Fruit fly (Drosophila melanogaster) whole organism, prepupa: Measurements from ENCODE around the gene CG45544.

Experiments
- CG15336 ChIP-seq: fragments of 200-800 bp; sonication (Bioruptor generic); IDR thresholded peaks from 2 replicates; pipeline ENCODE4 v1.3.6; 2022; ENCODE audit warnings: missing biosample characterization, missing genetic modification characterization
- CG31627 ChIP-seq: fragments of 200-800 bp; sonication (Bioruptor generic); optimal IDR thresholded peaks from 3 replicates; lab custom pipeline; 2016; ENCODE audit warnings: missing biosample characterization, missing genetic modification characterization
- CG6276 ChIP-seq: fragments of 200-800 bp; sonication (Bioruptor generic); optimal IDR thresholded peaks from 2 replicates; lab custom pipeline; 2017; ENCODE audit warnings: missing biosample characterization, mild to moderate bottlenecking, missing genetic modification characterization
- CG6792 ChIP-seq: fragments of 200-800 bp; sonication (Bioruptor generic); optimal IDR thresholded peaks from 3 replicates; lab custom pipeline; 2016; ENCODE audit warnings: missing biosample characterization, missing genetic modification characterization
- CG6854 ChIP-seq: fragments of 200-800 bp; sonication (Bioruptor generic); optimal IDR thresholded peaks from 2 replicates; lab custom pipeline; 2017; ENCODE audit warnings: missing biosample characterization, mild to moderate bottlenecking, missing genetic modification characterization
- Eip78C ChIP-seq: fragments of 200-800 bp; sonication (Bioruptor generic); peaks from one replicate; lab custom pipeline; 2016; ENCODE audit warnings: missing biosample characterization, missing genetic modification characterization
- OdsH ChIP-seq: fragments of 200-800 bp; sonication (Bioruptor generic); optimal IDR thresholded peaks from 3 replicates; lab custom pipeline; 2016; ENCODE audit warnings: missing biosample characterization, missing genetic modification characterization
- Sox14 ChIP-seq: fragments of 200-800 bp; sonication (Bioruptor generic); optimal IDR thresholded peaks from 3 replicates; lab custom pipeline; 2016; ENCODE audit warnings: missing biosample characterization, missing genetic modification characterization
- achi ChIP-seq: fragments of 200-800 bp; sonication (Bioruptor generic); optimal IDR thresholded peaks from 3 replicates; lab custom pipeline; 2016; ENCODE audit warnings: missing biosample characterization, missing genetic modification characterization
- dac ChIP-seq: fragments of 200-800 bp; sonication (Bioruptor generic); optimal IDR thresholded peaks from 2 replicates; lab custom pipeline; 2017; ENCODE audit warnings: missing biosample characterization, mild to moderate bottlenecking, missing genetic modification characterization
- lz ChIP-seq: fragments of 200-800 bp; sonication (Bioruptor generic); optimal IDR thresholded peaks from 3 replicates; lab custom pipeline; 2016; ENCODE audit warnings: missing biosample characterization, missing genetic modification characterization
- topi ChIP-seq: fragments of 200-800 bp; sonication (Bioruptor generic); optimal IDR thresholded peaks from 3 replicates; lab custom pipeline; 2016; ENCODE audit warnings: missing biosample characterization, missing genetic modification characterization

DNA sequence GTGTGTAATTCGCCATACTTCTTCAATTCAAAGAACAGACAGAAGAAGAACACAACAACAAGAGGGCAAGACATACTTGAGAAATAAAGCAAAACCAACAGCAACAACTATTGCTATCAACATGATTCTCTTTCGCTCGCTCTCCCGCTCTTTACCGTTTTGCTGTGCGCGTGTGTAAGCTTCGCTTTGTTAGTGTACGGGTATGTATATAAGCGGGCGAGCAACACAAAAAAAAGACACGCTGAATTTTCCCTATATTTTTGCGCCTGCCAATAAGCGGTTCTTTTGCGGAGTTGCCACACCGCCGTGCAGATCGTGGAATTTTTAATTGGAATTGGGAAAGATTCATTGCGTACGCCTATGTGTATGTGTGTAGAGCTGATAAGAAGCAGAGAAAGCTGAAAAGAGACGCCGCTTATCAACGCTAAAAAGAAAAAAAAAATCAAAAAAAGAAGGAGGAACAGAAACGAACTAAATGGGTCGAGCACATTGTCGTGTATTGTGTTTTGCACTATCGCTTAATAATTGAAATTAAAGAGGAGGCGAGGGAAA is 41.2 kb upstream of the CG45544 start:
- TF ChIP-seq achi (GFP tag; lab: Kevin White, UChicago): peak; percentile 33
- peak; percentile 38 for TF ChIP-seq CG6276 (GFP tag; lab: Kevin White, UChicago)
- no peak for TF ChIP-seq CG6854
- TF ChIP-seq Sox14 (GFP tag; lab: Kevin White, UChicago): no peak
- peak; percentile 25 for TF ChIP-seq topi
- no peak; the same call in 1 of the 2 replicates for TF ChIP-seq CG15336 (GFP tag; lab: Robert Waterston, UW)
- no peak for TF ChIP-seq OdsH (GFP tag; lab: Kevin White, UChicago)
- TF ChIP-seq CG6792 (GFP tag; lab: Kevin White, UChicago): no peak
- TF ChIP-seq Eip78C (GFP tag; lab: Kevin White, UChicago): peak; percentile 62
- peak; percentile 23 for TF ChIP-seq lz (GFP tag; lab: Kevin White, UChicago)
- TF ChIP-seq CG31627 (GFP tag; lab: Kevin White, UChicago): no peak
- no peak for TF ChIP-seq dac (GFP tag; lab: Kevin White, UChicago)
